Worm (Caenorhabditis elegans) whole organism, young adult: ENCODE data around the gene nlp-43.

Experiments
- F39B2.1 ChIP-seq: fragments of 200-800 bp; sonication (Bioruptor generic); IDR thresholded peaks from 2 replicates; pipeline ENCODE4 v1.3.6; 2022; ENCODE audit warnings: missing genetic modification reagents, missing genetic modification characterization, missing compliant biosample characterization
- attf-6 ChIP-seq: fragments of 200-800 bp; sonication (Bioruptor generic); IDR thresholded peaks from 2 replicates; pipeline ENCODE4 v1.3.6; 2022; ENCODE audit warnings: missing genetic modification reagents, missing genetic modification characterization, missing compliant biosample characterization
- cebp-2 ChIP-seq: fragments of 200-800 bp; sonication (Bioruptor generic); IDR thresholded peaks from 2 replicates; pipeline ENCODE4 v1.3.6; 2022; ENCODE audit warnings: missing genetic modification characterization, missing compliant biosample characterization
- ceh-100 ChIP-seq: fragments of 200-800 bp; sonication (Bioruptor generic); IDR thresholded peaks from 2 replicates; pipeline ENCODE4 v1.3.6; 2022; ENCODE audit warnings: missing genetic modification reagents, missing genetic modification characterization, missing compliant biosample characterization
- him-1 ChIP-seq: sonication (generic microtip); optimal IDR thresholded peaks from 2 replicates; lab custom pipeline; 2016; ENCODE audit warnings: missing genotype, missing genetic modification reagents, missing genetic modification characterization, missing compliant biosample characterization
- hmg-20 ChIP-seq: fragments of 200-800 bp; sonication (Bioruptor generic); IDR thresholded peaks from 2 replicates; pipeline ENCODE4 v1.3.6; 2022; ENCODE audit warnings: missing genetic modification reagents, missing genetic modification characterization, missing compliant biosample characterization
- madf-10 ChIP-seq: sonication (generic microtip); optimal IDR thresholded peaks from 2 replicates; lab custom pipeline; 2016; ENCODE audit warnings: mild to moderate bottlenecking, missing genetic modification characterization, missing compliant biosample characterization
- madf-3 ChIP-seq: fragments of 200-800 bp; sonication (Bioruptor generic); IDR thresholded peaks from 2 replicates; pipeline ENCODE4 v1.3.6; 2022; ENCODE audit warnings: missing genetic modification reagents, missing genetic modification characterization, missing compliant biosample characterization
- nfya-1 ChIP-seq: sonication (generic microtip); optimal IDR thresholded peaks from 2 replicates; lab custom pipeline; 2017; ENCODE audit warnings: antibody characterized with exemption, missing compliant biosample characterization, missing genetic modification characterization, borderline replicate concordance; ENCODE audit not compliant: insufficient read depth
- nhr-179 ChIP-seq: sonication (generic microtip); optimal IDR thresholded peaks from 2 replicates; lab custom pipeline; 2016; ENCODE audit warnings: mild to moderate bottlenecking, missing genetic modification characterization, missing compliant biosample characterization
- nhr-80 ChIP-seq: sonication (generic microtip); optimal IDR thresholded peaks from 2 replicates; lab custom pipeline; 2016; ENCODE audit warnings: missing genetic modification characterization, missing compliant biosample characterization
- pbrm-1 ChIP-seq: fragments of 200-800 bp; sonication (Bioruptor generic); IDR thresholded peaks from 2 replicates; pipeline ENCODE4 v1.3.6; 2022; ENCODE audit warnings: missing genetic modification reagents, missing genetic modification characterization, missing compliant biosample characterization
- rpc-1 ChIP-seq, 2 experiments: fragments of 150-350 bp in 1 of 2; sonication (generic microtip) in 1 of 2; optimal IDR thresholded peaks; 2 replicates each; lab custom pipeline; 2014 to 2018; ENCODE audit warnings: missing biosample characterization in 1 of 2, missing genetic modification characterization in 1 of 2, missing genetic modification reagents in 1 of 2, missing genotype in 1 of 2
- somi-1 ChIP-seq: fragments of 200-800 bp; sonication (Bioruptor generic); optimal IDR thresholded peaks from 2 replicates; lab custom pipeline; 2018; ENCODE audit warnings: mild to moderate bottlenecking, missing genetic modification characterization, missing compliant biosample characterization
- zim-3 ChIP-seq: sonication (generic microtip); optimal IDR thresholded peaks from 2 replicates; lab custom pipeline; 2017; ENCODE audit warnings: mild to moderate bottlenecking, missing genetic modification characterization, moderate library complexity, missing compliant biosample characterization
- ztf-26 ChIP-seq: sonication (generic microtip); optimal IDR thresholded peaks from 2 replicates; lab custom pipeline; 2017; ENCODE audit warnings: missing genetic modification characterization, missing compliant biosample characterization
- ztf-28 ChIP-seq: fragments of 200-800 bp; sonication (Bioruptor generic); IDR thresholded peaks from 2 replicates; pipeline ENCODE4 v1.3.6; 2022; ENCODE audit warnings: missing genetic modification reagents, missing genetic modification characterization, missing compliant biosample characterization

Gene nlp-43

ce11 chrIII:5092345-5092744 is 50.1 kb downstream of the nlp-43 start:
- TF ChIP-seq pbrm-1 (GFP tag; lab: Robert Waterston, UW) (no peak), rpc-1 (optimal IDR thresholded peaks at IDR 0.05; lab: Kevin White, UChicago) (no peak), rpc-1 (tag; optimal IDR thresholded peaks at IDR 0.05; lab: Kevin White, UChicago) (no peak), zim-3 (tag; lab: Kevin White, UChicago) (no peak), F39B2.1 (GFP tag; lab: Robert Waterston, UW) (no peak), ceh-100 (no peak), nhr-179 (tag; lab: Kevin White, UChicago) (no peak), ztf-26 (tag; lab: Kevin White, UChicago) (no peak), nfya-1 (tag; lab: Kevin White, UChicago) (no peak), hmg-20 (GFP tag; lab: Robert Waterston, UW) (no peak), nhr-80 (tag; lab: Kevin White, UChicago) (no peak), somi-1 (GFP tag; lab: Kevin White, UChicago) (no peak), madf-10 (no peak), madf-3 (no peak), ztf-28 (GFP tag; lab: Robert Waterston, UW) (no peak), attf-6 (GFP tag; lab: Robert Waterston, UW) (no peak), him-1 (tag; lab: Kevin White, UChicago) (no peak), cebp-2 (GFP tag; lab: Robert Waterston, UW) (no peak)
- TF ChIP-seq, all 124 proteins: peak for 0
